Worm (Caenorhabditis elegans) whole organism, midembryonic: Measurements from ENCODE around the gene W02D7.12.

Experiments
- T22C8.4 ChIP-seq: fragments of 200-800 bp; sonication (Bioruptor generic); IDR thresholded peaks from 2 replicates; pipeline ENCODE4 v1.3.6; 2022; ENCODE audit warnings: missing genetic modification characterization, missing compliant biosample characterization
- cog-1 ChIP-seq: sonication (generic microtip); optimal IDR thresholded peaks from 2 replicates; lab custom pipeline; 2016; ENCODE audit warnings: missing genetic modification characterization, missing compliant biosample characterization
- flt-1 ChIP-seq: fragments of 200-800 bp; sonication (Bioruptor generic); IDR thresholded peaks from 2 replicates; pipeline ENCODE4 v1.3.6; 2022; ENCODE audit warnings: missing genetic modification characterization, missing compliant biosample characterization
- klf-2 ChIP-seq: fragments of 200-800 bp; sonication (Bioruptor generic); conservative IDR thresholded peaks from 2 replicates; pipeline ENCODE4 v1.3.6; 2022; ENCODE audit warnings: missing genetic modification reagents, missing genetic modification characterization, missing compliant biosample characterization
- med-1 ChIP-seq: sonication (generic microtip); optimal IDR thresholded peaks from 2 replicates; lab custom pipeline; 2017; ENCODE audit warnings: missing genetic modification characterization, mild to moderate bottlenecking, missing compliant biosample characterization, antibody characterized with exemption, missing genetic modification reagents; ENCODE audit not compliant: insufficient read depth
- tab-1 ChIP-seq: fragments of 200-800 bp; sonication (Bioruptor generic); IDR thresholded peaks from 2 replicates; pipeline ENCODE4 v1.3.6; 2022; ENCODE audit warnings: missing genetic modification characterization, missing compliant biosample characterization
- ztf-23 ChIP-seq: fragments of 200-800 bp; sonication (Bioruptor generic); IDR thresholded peaks from 2 replicates; pipeline ENCODE4 v1.3.6; 2022; ENCODE audit warnings: missing genetic modification reagents, missing genetic modification characterization, missing compliant biosample characterization
- ztf-29 ChIP-seq: fragments of 200-800 bp; sonication (Bioruptor generic); IDR thresholded peaks from 2 replicates; pipeline ENCODE4 v1.3.6; 2022; ENCODE audit warnings: missing genetic modification reagents, missing genetic modification characterization, missing compliant biosample characterization

DNA sequence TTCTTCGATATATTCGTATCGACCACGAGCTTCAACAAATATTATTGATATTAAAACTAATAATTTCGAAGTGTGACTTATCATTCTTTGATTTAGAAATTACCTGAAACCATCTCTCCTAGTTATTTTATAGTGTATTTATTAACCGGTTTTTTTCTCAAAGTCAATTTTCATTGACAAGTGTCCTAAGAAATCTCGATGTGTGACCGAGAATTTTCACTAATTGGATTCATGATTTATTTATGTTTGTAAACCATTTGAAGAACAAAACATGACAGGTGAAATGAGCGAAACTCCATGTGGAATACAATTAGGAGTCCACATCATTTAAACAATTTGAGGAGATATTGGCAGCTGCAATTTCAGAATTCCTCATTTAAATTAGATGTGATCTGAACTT, 47.8 kb upstream of the W02D7.12 start, which contains the start of gene C16D9.8:
- TF ChIP-seq flt-1 (GFP tag; lab: Robert Waterston, UW) (no peak), T22C8.4 (GFP tag; lab: Robert Waterston, UW) (no peak), tab-1 (GFP tag; lab: Robert Waterston, UW) (no peak), ztf-29 (GFP tag; lab: Robert Waterston, UW) (no peak), klf-2 (GFP tag; lab: Robert Waterston, UW) (no peak), med-1 (GFP tag; lab: Kevin White, UChicago) (no peak), ztf-23 (GFP tag; lab: Robert Waterston, UW) (no peak), cog-1 (tag; lab: Kevin White, UChicago) (no peak)
